Worm (Caenorhabditis elegans) whole organism, L3 larva: ENCODE results near the gene emc-5.

Experiments
- R02D3.7 ChIP-seq: fragments of 150-350 bp; optimal IDR thresholded peaks from 2 replicates; lab custom pipeline; 2014; ENCODE audit warnings: missing biosample characterization, missing genetic modification characterization
- ZK546.5 ChIP-seq: sonication (generic microtip); optimal IDR thresholded peaks from 2 replicates; lab custom pipeline; 2017; ENCODE audit warnings: missing biosample characterization, missing genetic modification characterization
- aly-2 ChIP-seq: fragments of 150-350 bp; optimal IDR thresholded peaks from 2 replicates; lab custom pipeline; 2014; ENCODE audit warnings: missing biosample characterization, missing genetic modification characterization
- ama-1 ChIP-seq: fragments of 150-350 bp; optimal IDR thresholded peaks from 2 replicates; lab custom pipeline; 2018
- ceh-16 ChIP-seq: sonication (generic microtip); optimal IDR thresholded peaks from 2 replicates; lab custom pipeline; 2017; ENCODE audit warnings: missing biosample characterization, missing genetic modification characterization
- ceh-28 ChIP-seq: fragments of 150-350 bp; optimal IDR thresholded peaks from 2 replicates; lab custom pipeline; 2014; ENCODE audit warnings: missing biosample characterization, missing genetic modification reagents, missing genetic modification characterization
- ceh-82 ChIP-seq: fragments of 150-350 bp; optimal IDR thresholded peaks from 2 replicates; lab custom pipeline; 2014; ENCODE audit warnings: missing biosample characterization, missing genetic modification characterization
- ceh-9 ChIP-seq: sonication (generic microtip); optimal IDR thresholded peaks from 2 replicates; lab custom pipeline; 2018; ENCODE audit warnings: missing biosample characterization, missing genetic modification characterization
- daf-12 ChIP-seq: fragments of 150-350 bp; optimal IDR thresholded peaks from 2 replicates; lab custom pipeline; 2014; ENCODE audit warnings: missing biosample characterization, missing genetic modification reagents, missing genetic modification characterization
- egl-27 ChIP-seq: sonication (generic microtip); optimal IDR thresholded peaks from 4 replicates; lab custom pipeline; 2017; ENCODE audit warnings: missing biosample characterization, missing genetic modification reagents, missing genetic modification characterization
- egl-5 ChIP-seq: fragments of 150-350 bp; optimal IDR thresholded peaks from 2 replicates; lab custom pipeline; 2017; ENCODE audit warnings: missing biosample characterization, missing genetic modification reagents, missing genetic modification characterization, inconsistent platforms
- elt-1 ChIP-seq: fragments of 150-350 bp; optimal IDR thresholded peaks from 2 replicates; lab custom pipeline; 2014; ENCODE audit warnings: missing biosample characterization, missing genetic modification characterization
- elt-2 ChIP-seq: sonication (generic microtip); optimal IDR thresholded peaks from 2 replicates; lab custom pipeline; 2016; ENCODE audit warnings: missing genetic modification reagents, mild to moderate bottlenecking, missing genetic modification characterization, missing compliant biosample characterization
- elt-3 ChIP-seq, 3 experiments: fragments of 150-350 bp in 1 of 3; sonication (generic microtip) in 2 of 3; optimal IDR thresholded peaks; 2 replicates in 2 of 3; 4 replicates in 1 of 3; lab custom pipeline; 2014 to 2017; ENCODE audit warnings: missing biosample characterization in 3 of 3, missing genetic modification characterization in 3 of 3
- eor-1 ChIP-seq, 2 experiments: fragments of 150-350 bp; optimal IDR thresholded peaks; 2 replicates each; lab custom pipeline; 2014 to 2018; ENCODE audit warnings: missing biosample characterization in 2 of 2, missing genetic modification characterization in 2 of 2
- fkh-10 ChIP-seq: sonication (generic microtip); optimal IDR thresholded peaks from 2 replicates; lab custom pipeline; 2017; ENCODE audit warnings: missing biosample characterization, missing genetic modification reagents, missing genetic modification characterization
- fkh-2 ChIP-seq: fragments of 150-350 bp; optimal IDR thresholded peaks from 2 replicates; lab custom pipeline; 2014; ENCODE audit warnings: missing biosample characterization, missing genetic modification reagents, missing genetic modification characterization
- fos-1 ChIP-seq: fragments of 150-350 bp; optimal IDR thresholded peaks from 2 replicates; lab custom pipeline; 2014; ENCODE audit warnings: missing biosample characterization, missing genetic modification characterization
- hmg-11 ChIP-seq: sonication (generic microtip); optimal IDR thresholded peaks from 2 replicates; lab custom pipeline; 2016; ENCODE audit warnings: missing genetic modification characterization, missing compliant biosample characterization
- jun-1 ChIP-seq: fragments of 150-350 bp; optimal IDR thresholded peaks from 2 replicates; lab custom pipeline; 2014; ENCODE audit warnings: missing biosample characterization, missing genetic modification reagents, missing genetic modification characterization
- lin-15B ChIP-seq: fragments of 150-350 bp; optimal IDR thresholded peaks from 2 replicates; lab custom pipeline; 2014; ENCODE audit warnings: missing biosample characterization, missing genetic modification characterization
- lin-39 ChIP-seq: fragments of 150-350 bp; optimal IDR thresholded peaks from 2 replicates; lab custom pipeline; 2018; ENCODE audit warnings: missing biosample characterization, missing genetic modification reagents, missing genetic modification characterization
- lsy-12 ChIP-seq: sonication (generic microtip); optimal IDR thresholded peaks from 2 replicates; lab custom pipeline; 2016; ENCODE audit warnings: mild to moderate bottlenecking, missing genetic modification characterization, missing compliant biosample characterization
- mdl-1 ChIP-seq: fragments of 150-350 bp; optimal IDR thresholded peaks from 2 replicates; lab custom pipeline; 2014; ENCODE audit warnings: missing biosample characterization, missing genetic modification characterization
- mml-1 ChIP-seq: fragments of 150-350 bp; sonication (generic microtip); optimal IDR thresholded peaks from 3 replicates; lab custom pipeline; 2014; ENCODE audit warnings: missing biosample characterization, missing genetic modification characterization
- nfya-1 ChIP-seq: sonication (generic microtip); optimal IDR thresholded peaks from 2 replicates; lab custom pipeline; 2017; ENCODE audit warnings: missing genetic modification characterization, mild to moderate bottlenecking, missing compliant biosample characterization, antibody characterized with exemption, moderate library complexity; ENCODE audit not compliant: insufficient read depth
- nhr-11 ChIP-seq: fragments of 150-350 bp; optimal IDR thresholded peaks from 2 replicates; lab custom pipeline; 2014; ENCODE audit warnings: missing biosample characterization, missing genetic modification characterization
- nhr-12 ChIP-seq: fragments of 150-350 bp; optimal IDR thresholded peaks from 2 replicates; lab custom pipeline; 2014; ENCODE audit warnings: missing biosample characterization, missing genetic modification characterization
- nhr-23 ChIP-seq: fragments of 150-350 bp; optimal IDR thresholded peaks from 2 replicates; lab custom pipeline; 2014; ENCODE audit warnings: missing biosample characterization, missing genetic modification reagents, missing genetic modification characterization
- nhr-237 ChIP-seq: fragments of 150-350 bp; optimal IDR thresholded peaks from 2 replicates; lab custom pipeline; 2014; ENCODE audit warnings: missing biosample characterization, missing genetic modification characterization
- nhr-25 ChIP-seq: sonication (generic microtip); optimal IDR thresholded peaks from 2 replicates; lab custom pipeline; 2017; ENCODE audit warnings: missing biosample characterization, missing genetic modification characterization
- nhr-28 ChIP-seq: fragments of 150-350 bp; optimal IDR thresholded peaks from 2 replicates; lab custom pipeline; 2014; ENCODE audit warnings: missing biosample characterization, missing genetic modification characterization
- nhr-43 ChIP-seq: sonication (generic microtip); optimal IDR thresholded peaks from 2 replicates; lab custom pipeline; 2016; ENCODE audit warnings: mild to moderate bottlenecking, missing genetic modification characterization, missing compliant biosample characterization; ENCODE audit not compliant: poor library complexity, severe bottlenecking
- nhr-67 ChIP-seq: fragments of 150-350 bp; optimal IDR thresholded peaks from 2 replicates; lab custom pipeline; 2014; ENCODE audit warnings: missing biosample characterization, missing genetic modification characterization
- nhr-76 ChIP-seq: fragments of 150-350 bp; sonication (generic microtip); optimal IDR thresholded peaks from 5 replicates; lab custom pipeline; 2014; ENCODE audit warnings: missing biosample characterization, missing genetic modification characterization
- nhr-77 ChIP-seq: fragments of 150-350 bp; optimal IDR thresholded peaks from 2 replicates; lab custom pipeline; 2014; ENCODE audit warnings: missing biosample characterization, missing genetic modification characterization
- pha-4 ChIP-seq: fragments of 150-350 bp; optimal IDR thresholded peaks from 2 replicates; lab custom pipeline; 2014; ENCODE audit warnings: missing biosample characterization, missing genetic modification reagents, missing genetic modification characterization
- pqm-1 ChIP-seq: fragments of 150-350 bp; optimal IDR thresholded peaks from 2 replicates; lab custom pipeline; 2017; ENCODE audit warnings: missing biosample characterization, missing genetic modification characterization, inconsistent platforms
- sea-2 ChIP-seq: fragments of 150-350 bp; sonication (generic microtip); optimal IDR thresholded peaks from 4 replicates; lab custom pipeline; 2014; ENCODE audit warnings: missing biosample characterization, missing genetic modification reagents, missing genetic modification characterization
- skn-1 ChIP-seq: fragments of 150-350 bp; optimal IDR thresholded peaks from 2 replicates; lab custom pipeline; 2014; ENCODE audit warnings: missing biosample characterization, missing genetic modification characterization
- snpc-4 ChIP-seq: fragments of 150-350 bp; optimal IDR thresholded peaks from 2 replicates; lab custom pipeline; 2014; ENCODE audit warnings: missing biosample characterization, missing genetic modification characterization
- tbx-2 ChIP-seq: sonication (generic microtip); optimal IDR thresholded peaks from 2 replicates; lab custom pipeline; 2016; ENCODE audit warnings: mild to moderate bottlenecking, missing genetic modification characterization, missing compliant biosample characterization
- unc-39 ChIP-seq: sonication (generic microtip); optimal IDR thresholded peaks from 4 replicates; lab custom pipeline; 2017; ENCODE audit warnings: missing biosample characterization, missing genetic modification characterization
- unc-62 ChIP-seq: fragments of 150-350 bp; sonication (generic microtip); optimal IDR thresholded peaks from 4 replicates; lab custom pipeline; 2014; ENCODE audit warnings: missing biosample characterization, missing genetic modification reagents, missing genetic modification characterization
- zag-1 ChIP-seq: fragments of 150-350 bp; optimal IDR thresholded peaks from 2 replicates; lab custom pipeline; 2014; ENCODE audit warnings: missing biosample characterization, missing genetic modification characterization
- ztf-11 ChIP-seq: fragments of 150-350 bp; optimal IDR thresholded peaks from 2 replicates; lab custom pipeline; 2014; ENCODE audit warnings: missing biosample characterization, missing genetic modification characterization
- ztf-4 ChIP-seq: fragments of 150-350 bp; optimal IDR thresholded peaks from 2 replicates; lab custom pipeline; 2014; ENCODE audit warnings: missing biosample characterization, missing genetic modification characterization

emc-5 gene

ce11 chrII:11471916-11472315, 24.7 kb upstream of the emc-5 start, which contains the start of gene mfn-1:
mfn-1 (minus strand) TSS chrII:11472016.
- TF ChIP-seq unc-62 (no peak), fos-1 (tag; lab: Kevin White, UChicago) (no peak), nhr-43 (no peak), nhr-28 (no peak), ceh-82 (tag; lab: Kevin White, UChicago) (no peak), lin-15B (tag; lab: Kevin White, UChicago) (no peak), elt-1 (no peak), skn-1 (tag; lab: Kevin White, UChicago) (no peak), ceh-28 (tag; lab: Kevin White, UChicago) (no peak), ceh-9 (tag; lab: Kevin White, UChicago) (no peak), R02D3.7 (tag; lab: Kevin White, UChicago) (no peak), ama-1 (lab: Kevin White, UChicago) (no peak), elt-2 (tag; lab: Kevin White, UChicago) (no peak), ceh-16 (tag; lab: Kevin White, UChicago) (no peak), mml-1 (tag; lab: Kevin White, UChicago) (no peak), nfya-1 (tag; lab: Kevin White, UChicago) (no peak), ZK546.5 (tag; lab: Kevin White, UChicago) (no peak), lsy-12 (tag; lab: Kevin White, UChicago) (no peak)

DNA sequence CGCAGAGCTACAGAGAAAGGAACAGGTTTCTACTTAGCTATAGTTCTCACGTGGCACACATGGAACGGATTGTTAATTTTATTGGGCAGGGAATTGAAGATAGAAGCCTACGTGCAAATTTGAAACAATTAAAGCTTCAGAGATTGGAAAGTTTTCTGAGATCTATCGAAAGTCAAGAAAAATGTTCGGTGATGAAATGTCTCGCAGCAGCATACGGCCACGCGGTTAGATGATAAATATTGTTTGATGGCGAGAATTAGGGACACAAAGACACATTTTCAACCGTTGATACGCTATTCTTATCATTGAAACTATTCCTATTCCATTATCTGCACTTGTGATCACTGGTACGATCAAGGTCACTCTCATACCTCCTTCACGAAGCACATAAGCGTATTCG, 24.0 kb upstream of the emc-5 start:
- TF ChIP-seq elt-1: no peak
- peak; percentile 24 to 86 (median 76) for TF ChIP-seq elt-3 (tag; optimal IDR thresholded peaks at IDR 0.05; lab: Kevin White, UChicago)
- TF ChIP-seq snpc-4 (tag; lab: Kevin White, UChicago): peak; percentile 47
- TF ChIP-seq pha-4 (tag; lab: Kevin White, UChicago): peak; percentile 5
- peak; percentile 15 for TF ChIP-seq skn-1 (tag; lab: Kevin White, UChicago)
- TF ChIP-seq mdl-1 (tag; lab: Kevin White, UChicago): peak; percentile 4
- no peak for TF ChIP-seq egl-5 (tag; lab: Kevin White, UChicago)
- no peak for TF ChIP-seq nhr-11 (tag; lab: Kevin White, UChicago)
- TF ChIP-seq ZK546.5 (tag; lab: Kevin White, UChicago): no peak
- TF ChIP-seq R02D3.7 (tag; lab: Kevin White, UChicago): no peak
- no peak for TF ChIP-seq nhr-67 (tag; lab: Kevin White, UChicago)
- TF ChIP-seq hmg-11 (tag; lab: Kevin White, UChicago): no peak
- TF ChIP-seq nhr-12: no peak
- TF ChIP-seq nhr-28: no peak
- no peak for TF ChIP-seq fkh-2 (tag; lab: Kevin White, UChicago)
- no peak for TF ChIP-seq ceh-28 (tag; lab: Kevin White, UChicago)
- TF ChIP-seq tbx-2 (tag; lab: Kevin White, UChicago): no peak
- TF ChIP-seq jun-1 (tag; lab: Kevin White, UChicago): peak; percentile 46
- TF ChIP-seq egl-27 (tag; lab: Kevin White, UChicago): no peak
- no peak for TF ChIP-seq lin-15B (tag; lab: Kevin White, UChicago)
- no peak for TF ChIP-seq ceh-9 (tag; lab: Kevin White, UChicago)
- no peak for TF ChIP-seq ceh-82 (tag; lab: Kevin White, UChicago)
- no peak for TF ChIP-seq aly-2 (tag; lab: Kevin White, UChicago)
- TF ChIP-seq zag-1 (tag; lab: Kevin White, UChicago): no peak
- TF ChIP-seq ztf-4 (tag; lab: Kevin White, UChicago): no peak
- no peak for TF ChIP-seq unc-62
- no peak for TF ChIP-seq daf-12
- TF ChIP-seq nhr-25 (tag; lab: Kevin White, UChicago): peak; percentile 51
- TF ChIP-seq fos-1 (tag; lab: Kevin White, UChicago): no peak
- no peak for TF ChIP-seq lin-39
- no peak for TF ChIP-seq fkh-10
- TF ChIP-seq elt-2 (tag; lab: Kevin White, UChicago): peak; percentile 77
- TF ChIP-seq ama-1 (lab: Kevin White, UChicago): no peak
- no peak for TF ChIP-seq nhr-77 (tag; lab: Kevin White, UChicago)
- TF ChIP-seq eor-1 (tag; optimal IDR thresholded peaks at IDR 0.05; lab: Kevin White, UChicago): no peak
- TF ChIP-seq nhr-76 (tag; lab: Kevin White, UChicago): no peak
- no peak for TF ChIP-seq nfya-1 (tag; lab: Kevin White, UChicago)
- no peak for TF ChIP-seq nhr-237 (tag; lab: Kevin White, UChicago)
- no peak for TF ChIP-seq ztf-11 (tag; lab: Kevin White, UChicago)
- peak; percentile 77 for TF ChIP-seq pqm-1 (tag; lab: Kevin White, UChicago)
- TF ChIP-seq nhr-43: peak; percentile 75
- no peak for TF ChIP-seq mml-1 (tag; lab: Kevin White, UChicago)
- TF ChIP-seq lsy-12 (tag; lab: Kevin White, UChicago): no peak
- no peak for TF ChIP-seq nhr-23
- TF ChIP-seq sea-2 (GFP tag; lab: Kevin White, UChicago): no peak
- no peak for TF ChIP-seq unc-39 (tag; lab: Kevin White, UChicago)
- TF ChIP-seq ceh-16 (tag; lab: Kevin White, UChicago): no peak
